Worm (Caenorhabditis elegans): Measurements from ENCODE around the gene K07E3.9.

DNA sequence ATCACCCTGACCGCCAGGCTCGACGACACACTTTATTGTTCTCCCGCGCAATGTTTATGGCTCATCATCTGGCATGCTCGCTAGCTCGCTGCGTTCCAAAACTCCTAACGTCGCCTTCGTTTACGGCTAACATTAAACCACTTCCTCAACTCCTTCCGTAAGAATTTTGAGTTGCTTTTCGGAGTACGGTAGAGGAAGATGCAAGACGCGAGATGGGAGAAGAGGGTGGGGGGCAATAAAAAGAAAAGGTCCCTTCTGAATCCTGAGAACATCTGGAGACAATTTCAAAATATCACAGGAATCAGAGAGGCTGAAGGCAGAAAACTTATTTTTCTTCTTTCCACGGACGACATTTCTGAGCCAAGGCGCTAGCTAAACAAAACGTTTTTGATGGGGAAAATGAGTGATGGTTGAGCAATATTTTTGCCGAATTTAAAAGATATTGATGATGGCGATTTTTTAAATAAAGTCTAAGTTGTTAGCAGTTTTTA, 9.9 kb downstream of the K07E3.9 start:
- TF ChIP-seq skn-1 (tag; optimal IDR thresholded peaks at IDR 0.05) (no peak), pha-4 (tag; optimal IDR thresholded peaks at IDR 0.05) (no peak), lin-39 (tag; optimal IDR thresholded peaks at IDR 0.05) (no peak), aly-2 (tag; optimal IDR thresholded peaks at IDR 0.05) (no peak), egl-27 (tag; optimal IDR thresholded peaks at IDR 0.05) (no peak), mdl-1 (tag; optimal IDR thresholded peaks at IDR 0.05) (no peak), elt-2 (tag; optimal IDR thresholded peaks at IDR 0.05) (no peak), eor-1 (tag; optimal IDR thresholded peaks at IDR 0.05) (no peak), unc-39 (tag; optimal IDR thresholded peaks at IDR 0.05) (no peak)
